Fruit fly (Drosophila melanogaster) whole organism: ENCODE data around the gene hkb.

Experiments used
- CG8478 ChIP-seq: fragments of >200 bp; optimal IDR thresholded peaks from 2 replicates; lab custom pipeline; 2018; ENCODE audit warnings: inconsistent platforms
- Dll ChIP-seq: fragments of >200 bp; optimal IDR thresholded peaks from 2 replicates; lab custom pipeline; 2017
- pan ChIP-seq: fragments of >200 bp; optimal IDR thresholded peaks from 2 replicates; lab custom pipeline; 2017
- usp ChIP-seq: fragments of >200 bp; optimal IDR thresholded peaks from 2 replicates; lab custom pipeline; 2017; ENCODE audit warnings: missing biosample characterization, missing genetic modification characterization, mixed read lengths

DNA sequence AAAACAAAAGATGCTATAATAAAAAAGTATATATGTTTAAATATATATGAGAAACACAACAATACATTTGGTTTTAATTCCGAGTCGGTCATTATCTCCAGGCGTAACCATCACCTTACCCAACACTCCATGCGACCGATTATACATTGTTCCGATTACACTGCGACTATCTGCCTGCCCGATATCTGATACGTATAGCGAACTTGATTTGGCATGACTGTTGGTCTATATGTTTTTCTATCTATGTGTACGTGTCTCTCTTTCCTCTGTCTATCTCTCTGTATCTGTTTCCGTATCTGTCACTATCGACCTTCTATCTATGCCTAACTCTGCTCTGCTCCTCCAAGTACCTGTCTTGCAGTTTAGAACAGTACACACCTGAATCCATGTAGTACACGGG lies 45.0 kb downstream of the hkb start:
- no peak for TF ChIP-seq usp (GFP tag; lab: Kevin White, UChicago)
- no peak for TF ChIP-seq CG8478 (lab: Kevin White, UChicago)
- TF ChIP-seq pan (lab: Kevin White, UChicago) = no peak
- TF ChIP-seq Dll (lab: Kevin White, UChicago) = no peak
